Worm (Caenorhabditis elegans) whole organism, midembryonic: Measurements from ENCODE around the gene R02D5.7.

Source experiments
- T22C8.4 ChIP-seq: fragments of 200-800 bp; sonication (Bioruptor generic); IDR thresholded peaks from 2 replicates; pipeline ENCODE4 v1.3.6; 2022; ENCODE audit warnings: missing genetic modification characterization, missing compliant biosample characterization
- klf-2 ChIP-seq: fragments of 200-800 bp; sonication (Bioruptor generic); conservative IDR thresholded peaks from 2 replicates; pipeline ENCODE4 v1.3.6; 2022; ENCODE audit warnings: missing genetic modification reagents, missing genetic modification characterization, missing compliant biosample characterization
- ref-1 ChIP-seq: fragments of 200-800 bp; sonication (Bioruptor generic); conservative IDR thresholded peaks from 2 replicates; pipeline ENCODE4 v1.3.6; 2022; ENCODE audit warnings: missing genetic modification reagents, missing genetic modification characterization, missing compliant biosample characterization

DNA sequence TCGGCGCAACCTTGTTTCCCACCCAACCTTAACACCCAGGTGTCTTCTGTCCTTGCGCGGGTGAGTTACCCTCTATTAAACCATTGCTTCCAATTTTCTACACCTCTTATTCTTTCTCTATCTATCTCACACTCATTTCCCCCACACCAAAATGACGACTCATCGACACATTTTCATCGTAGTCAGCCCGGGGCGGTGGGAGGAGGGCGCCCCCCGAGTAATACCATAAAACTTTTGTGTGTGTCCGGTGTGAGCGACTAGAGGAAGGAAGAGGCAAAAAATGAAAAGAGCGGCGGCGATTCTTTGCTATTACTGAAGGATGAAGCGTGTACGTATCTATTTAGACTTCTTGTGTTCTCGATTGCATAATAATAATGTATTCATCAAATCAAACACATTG lies 23.5 kb upstream of the R02D5.7 start:
- TF ChIP-seq T22C8.4 (GFP tag; lab: Robert Waterston, UW) (no peak), klf-2 (no peak), ref-1 (no peak)
